Fruit fly (Drosophila melanogaster) whole organism, embryonic: ENCODE data around the gene SkpE.

Experiments used
- CG6175 ChIP-seq: fragments of 200-800 bp; sonication (Bioruptor generic); IDR thresholded peaks from 3 replicates; pipeline ENCODE4 v1.3.6; 2022; ENCODE audit warnings: missing biosample characterization, missing genetic modification characterization
- cg ChIP-seq: fragments of 200-800 bp; sonication (Bioruptor generic); optimal IDR thresholded peaks from 3 replicates; lab custom pipeline; 2019; ENCODE audit warnings: missing biosample characterization, mild to moderate bottlenecking, missing genetic modification characterization, moderate library complexity
- crol ChIP-seq: fragments of 200-800 bp; sonication (Bioruptor generic); IDR thresholded peaks from 2 replicates; pipeline ENCODE4 v1.3.6; 2022; ENCODE audit warnings: missing biosample characterization, missing genetic modification characterization
- kni ChIP-seq: fragments of 200-800 bp; sonication (Bioruptor generic); optimal IDR thresholded peaks from 3 replicates; lab custom pipeline; 2017; ENCODE audit warnings: mild to moderate bottlenecking, missing biosample characterization, missing genetic modification reagents, missing genetic modification characterization
- psq ChIP-seq: fragments of 200-800 bp; sonication (Bioruptor generic); optimal IDR thresholded peaks from 2 replicates; lab custom pipeline; 2017; ENCODE audit warnings: missing biosample characterization, missing genetic modification characterization

SkpE gene

dm6 chrX:19773734-19774702 lies 49.9 kb downstream of the SkpE start (continued):
- TF ChIP-seq cg (GFP tag; lab: Kevin White, UChicago), result peak; percentile 77
- peak; percentile 54 for TF ChIP-seq kni (GFP tag; lab: Kevin White, UChicago)
- peak; percentile 92 for TF ChIP-seq crol
- TF ChIP-seq CG6175 (GFP tag; lab: Robert Waterston, UW), result peak; percentile 77; the same call in 2 of the 3 replicates
- TF ChIP-seq psq (GFP tag; lab: Kevin White, UChicago), result peak; percentile 79
